Fruit fly (Drosophila melanogaster): ENCODE results near the gene chinmo.

The chinmo gene

DNA sequence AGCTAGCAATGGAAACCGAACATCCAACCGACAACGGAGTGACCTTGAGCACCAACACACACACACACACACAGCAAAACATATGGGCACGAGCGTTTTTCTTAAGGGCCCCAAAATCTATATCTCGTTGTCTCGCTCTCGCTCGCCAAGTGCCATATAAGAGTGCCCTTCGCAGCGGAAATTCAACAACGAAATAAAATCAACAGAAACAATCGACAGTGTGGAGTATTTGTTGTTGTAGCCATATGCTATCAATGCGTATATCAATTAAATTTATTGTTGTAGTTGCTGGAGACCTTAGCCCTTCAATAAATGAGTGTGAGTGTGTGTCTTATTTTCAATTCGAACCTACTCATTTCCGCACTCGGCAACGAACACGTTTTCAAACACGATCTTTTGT lies 14.5 kb upstream of the chinmo start (continued):
- TF ChIP-seq chinmo (GFP tag; IDR thresholded peaks at IDR 0.05; ENCODE audit: partially characterized antibody) (peak; percentile 100), CG13296 (GFP tag; optimal IDR thresholded peaks at IDR 0.05) (peak; percentile 40), so (GFP tag; IDR thresholded peaks at IDR 0.05) (no peak), CG31441 (GFP tag; IDR thresholded peaks at IDR 0.05) (no peak), CG13624 (GFP tag; optimal IDR thresholded peaks at IDR 0.05) (peak; percentile 30), bowl (GFP tag; IDR thresholded peaks at IDR 0.05) (no peak), CG15073 (GFP tag; optimal IDR thresholded peaks at IDR 0.05) (no peak), ash1 (GFP tag; optimal IDR thresholded peaks at IDR 0.05) (no peak), CG8281 (tag; optimal IDR thresholded peaks at IDR 0.05) (peak; percentile 50), Drgx (GFP tag; IDR thresholded peaks at IDR 0.05) (no peak), sd (tag; optimal IDR thresholded peaks at IDR 0.05) (peak; percentile 89), Trl (optimal IDR thresholded peaks at IDR 0.05) (no peak), Trl (GFP tag; optimal IDR thresholded peaks at IDR 0.05) (no peak), abd-A (tag; optimal IDR thresholded peaks at IDR 0.05) (peak; percentile 89), Fer1 (GFP tag; optimal IDR thresholded peaks at IDR 0.05) (peak; percentile 53), CG32532 (GFP tag; IDR thresholded peaks at IDR 0.05) (0 out of 2 replicates have a peak, but pooled peaks have one; percentile 7), Doc2 (GFP tag; IDR thresholded peaks at IDR 0.05) (no peak), tx (GFP tag; optimal IDR thresholded peaks at IDR 0.05) (no peak), CG15514 (GFP tag; optimal IDR thresholded peaks at IDR 0.05) (peak; percentile 17), kay (GFP tag; optimal IDR thresholded peaks at IDR 0.05) (no peak), CG16813 (GFP tag; IDR thresholded peaks at IDR 0.05; ENCODE audit: partially characterized antibody) (no peak), CG14710 (tag; optimal IDR thresholded peaks at IDR 0.05) (no peak), ftz-f1 (GFP tag; optimal IDR thresholded peaks at IDR 0.05) (peak; percentile 98), Deaf1 (tag; optimal IDR thresholded peaks at IDR 0.05) (peak; percentile 89), cwo (GFP tag; optimal IDR thresholded peaks at IDR 0.05) (peak; percentile 80), CG13424 (tag; optimal IDR thresholded peaks at IDR 0.05) (no peak), Nf-YC (tag; optimal IDR thresholded peaks at IDR 0.05) (peak; percentile 19), CG12769 (tag; optimal IDR thresholded peaks at IDR 0.05) (peak; percentile 81), CG9932 (GFP tag; IDR thresholded peaks at IDR 0.05) (peak; percentile 19; the same call in 1 of the 2 replicates), Hmr (GFP tag; optimal IDR thresholded peaks at IDR 0.05) (peak; percentile 30), ab (GFP tag; optimal IDR thresholded peaks at IDR 0.05) (no peak), CG6765 (GFP tag; optimal IDR thresholded peaks at IDR 0.05) (no peak), CG18599 (GFP tag; optimal IDR thresholded peaks at IDR 0.05) (peak; percentile 41)

DNA sequence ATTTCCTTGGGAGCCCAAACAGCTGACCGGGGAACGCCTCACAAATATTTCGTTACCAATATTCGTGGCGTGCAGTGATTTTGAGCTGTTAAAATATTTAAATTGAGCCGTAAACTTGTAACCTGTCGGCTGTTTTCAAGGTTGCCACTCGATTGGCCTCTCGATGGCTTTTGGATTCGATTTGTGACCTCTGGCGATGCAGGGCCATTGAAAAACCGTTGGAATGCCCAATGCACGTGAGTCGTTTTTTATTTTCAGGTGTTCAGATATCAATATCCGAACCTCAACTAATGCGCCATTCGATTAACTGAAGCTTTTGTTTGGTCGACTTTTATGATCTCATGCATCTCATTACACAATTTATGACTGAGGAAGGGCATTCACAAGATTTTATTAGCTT lies 13.8 kb upstream of the chinmo start:
- TF ChIP-seq CG2875 (GFP tag; optimal IDR thresholded peaks at IDR 0.05) = no peak
- TF ChIP-seq CG12744 (GFP tag; optimal IDR thresholded peaks at IDR 0.05) = no peak
- TF ChIP-seq Trl (optimal IDR thresholded peaks at IDR 0.05) = no peak
- TF ChIP-seq Trl (GFP tag; optimal IDR thresholded peaks at IDR 0.05) = no peak
- no peak for TF ChIP-seq CG34422 (GFP tag; IDR thresholded peaks at IDR 0.05)
- 0 out of 2 replicates have a peak, but pooled peaks have one; percentile 26 for TF ChIP-seq stc (GFP tag; IDR thresholded peaks at IDR 0.05)
- TF ChIP-seq Awh (GFP tag; IDR thresholded peaks at IDR 0.05) = 0 out of 2 replicates have a peak, but pooled peaks have one; percentile 32
- no peak for TF ChIP-seq sr (GFP tag; IDR thresholded peaks at IDR 0.05)
- TF ChIP-seq Hr78 (GFP tag; optimal IDR thresholded peaks at IDR 0.05) = peak in 1 of 2 experiments; percentile 72
- no peak for TF ChIP-seq CG9932 (GFP tag; IDR thresholded peaks at IDR 0.05)
- no peak for TF ChIP-seq jing (GFP tag; optimal IDR thresholded peaks at IDR 0.05)
- no peak for TF ChIP-seq bigmax (GFP tag; optimal IDR thresholded peaks at IDR 0.05)
- peak in 1 of 2 experiments; percentile 29 for TF ChIP-seq Eip74EF (GFP tag; optimal IDR thresholded peaks at IDR 0.05)
- no peak for TF ChIP-seq ara (GFP tag; IDR thresholded peaks at IDR 0.05)
- TF ChIP-seq Ptx1 (GFP tag; IDR thresholded peaks at IDR 0.05) = no peak
- no peak for TF ChIP-seq Pdp1 (GFP tag; optimal IDR thresholded peaks at IDR 0.05)
- no peak for TF ChIP-seq Hr39 (optimal IDR thresholded peaks at IDR 0.05)
- no peak for TF ChIP-seq E2f1 (GFP tag; IDR thresholded peaks at IDR 0.05)
- no peak for TF ChIP-seq Rfx (GFP tag; IDR thresholded peaks at IDR 0.05)
- TF ChIP-seq eyg (GFP tag; optimal IDR thresholded peaks at IDR 0.05) = no peak
- no peak for TF ChIP-seq Dad (GFP tag; optimal IDR thresholded peaks at IDR 0.05)
- TF ChIP-seq sd (tag; optimal IDR thresholded peaks at IDR 0.05) = peak; percentile 72
- no peak for TF ChIP-seq en (GFP tag; optimal IDR thresholded peaks at IDR 0.05)
